Worm (Caenorhabditis elegans): ENCODE results near the gene F56D6.23.

F56D6.23 gene

ce11 chrIV:3874417-3874816 is 43.8 kb upstream of the F56D6.23 start:
- TF ChIP-seq zip-11 (GFP tag; IDR thresholded peaks at IDR 0.05) (no peak), nhr-77 (tag; optimal IDR thresholded peaks at IDR 0.05) (peak; percentile 55), hif-1 (tag; optimal IDR thresholded peaks at IDR 0.05) (no peak), lsy-2 (tag; optimal IDR thresholded peaks at IDR 0.05) (peak in 1 of 2 experiments; percentile 36), hlh-30 (tag; optimal IDR thresholded peaks at IDR 0.05; ENCODE audit: insufficient read depth) (peak; percentile 28), mdl-1 (tag; optimal IDR thresholded peaks at IDR 0.05) (peak in 1 of 2 experiments; percentile 8), F44E2.7 (GFP tag; IDR thresholded peaks at IDR 0.05) (no peak), T26A8.4 (GFP tag; IDR thresholded peaks at IDR 0.05) (0 out of 2 replicates have a peak, but pooled peaks have one; percentile 34), dmd-6 (GFP tag; IDR thresholded peaks at IDR 0.05) (peak; percentile 64), nhr-11 (tag; optimal IDR thresholded peaks at IDR 0.05) (peak; percentile 14), ama-1 (optimal IDR thresholded peaks at IDR 0.05) (peak; percentile 97), mep-1 (tag; optimal IDR thresholded peaks at IDR 0.05) (peak; percentile 72), zag-1 (tag; optimal IDR thresholded peaks at IDR 0.05) (no peak), daf-16 (GFP tag; optimal IDR thresholded peaks at IDR 0.05) (no peak), daf-16 (tag; optimal IDR thresholded peaks at IDR 0.05) (peak; percentile 1), tra-1 (GFP tag; IDR thresholded peaks at IDR 0.05) (no peak), dpl-1 (GFP tag; optimal IDR thresholded peaks at IDR 0.05) (peak; percentile 34), daf-19 (GFP tag; conservative IDR thresholded peaks at IDR 0.05) (no peak), set-16 (GFP tag; IDR thresholded peaks at IDR 0.05) (no peak), hlh-11 (tag; optimal IDR thresholded peaks at IDR 0.05) (peak; percentile 71), nhr-6 (tag; optimal IDR thresholded peaks at IDR 0.05) (peak; percentile 63), nhr-28 (tag; optimal IDR thresholded peaks at IDR 0.05) (peak; percentile 67), mes-2 (tag; optimal IDR thresholded peaks at IDR 0.05; ENCODE audit: poor library complexity, severe bottlenecking) (peak; percentile 43), dve-1 (tag; optimal IDR thresholded peaks at IDR 0.05; ENCODE audit: insufficient read depth) (peak; percentile 51), nhr-48 (tag; optimal IDR thresholded peaks at IDR 0.05) (no peak), hmg-1.1 (GFP tag; IDR thresholded peaks at IDR 0.05) (0 out of 2 replicates have a peak, but pooled peaks have one; percentile 27), pha-4 (GFP tag; IDR thresholded peaks at IDR 0.05) (no peak), pha-4 (tag; optimal IDR thresholded peaks at IDR 0.05) (peak; percentile 7)

ce11 chrIV:3875260-3875659 is 43.0 kb upstream of the F56D6.23 start:
- TF ChIP-seq fos-1 (tag; optimal IDR thresholded peaks at IDR 0.05) (no peak), nhr-42 (GFP tag; IDR thresholded peaks at IDR 0.05) (no peak), F26F4.8 (GFP tag; conservative IDR thresholded peaks at IDR 0.05) (no peak), ceh-32 (tag; optimal IDR thresholded peaks at IDR 0.05; ENCODE audit: poor library complexity) (no peak), mxl-2 (GFP tag; conservative IDR thresholded peaks at IDR 0.05) (no peak), daf-19 (GFP tag; conservative IDR thresholded peaks at IDR 0.05) (no peak), nhr-6 (tag; optimal IDR thresholded peaks at IDR 0.05) (peak; percentile 86), vab-7 (GFP tag; IDR thresholded peaks at IDR 0.05) (no peak), R02D3.7 (tag; optimal IDR thresholded peaks at IDR 0.05) (no peak), Y105C5A.15 (GFP tag; IDR thresholded peaks at IDR 0.05) (no peak), F37D6.2 (tag; optimal IDR thresholded peaks at IDR 0.05) (no peak), spr-3 (GFP tag; optimal IDR thresholded peaks at IDR 0.05) (no peak), skn-1 (tag; optimal IDR thresholded peaks at IDR 0.05) (no peak), nhr-41 (GFP tag; IDR thresholded peaks at IDR 0.05) (no peak), zfp-3 (GFP tag; conservative IDR thresholded peaks at IDR 0.05) (no peak), nhr-102 (tag; optimal IDR thresholded peaks at IDR 0.05) (no peak), lsy-2 (tag; optimal IDR thresholded peaks at IDR 0.05) (no peak), duxl-1 (tag; optimal IDR thresholded peaks at IDR 0.05; ENCODE audit: poor library complexity) (no peak), Y48G9A.11 (GFP tag; IDR thresholded peaks at IDR 0.05) (no peak), daf-8 (GFP tag; IDR thresholded peaks at IDR 0.05) (no peak), aly-2 (tag; optimal IDR thresholded peaks at IDR 0.05) (no peak), hlh-11 (tag; optimal IDR thresholded peaks at IDR 0.05) (peak; percentile 73), jun-1 (tag; optimal IDR thresholded peaks at IDR 0.05) (no peak), F44E2.7 (GFP tag; IDR thresholded peaks at IDR 0.05) (no peak), unc-39 (tag; optimal IDR thresholded peaks at IDR 0.05) (no peak), ces-1 (GFP tag; optimal IDR thresholded peaks at IDR 0.05) (no peak), php-3 (GFP tag; IDR thresholded peaks at IDR 0.05) (peak; percentile 70), fkh-10 (GFP tag; optimal IDR thresholded peaks at IDR 0.05) (no peak), dmd-8 (GFP tag; IDR thresholded peaks at IDR 0.05) (no peak)

Measured in whole organism, L4 larva.